Fruit fly (Drosophila melanogaster): ENCODE results near the gene CG14143.
"Not testable (repeated sequence)": the region's sequence is repeated elsewhere in the genome, so short reads cannot be mapped to it uniquely, and the experiment has no call there.

Gene CG14143

DNA sequence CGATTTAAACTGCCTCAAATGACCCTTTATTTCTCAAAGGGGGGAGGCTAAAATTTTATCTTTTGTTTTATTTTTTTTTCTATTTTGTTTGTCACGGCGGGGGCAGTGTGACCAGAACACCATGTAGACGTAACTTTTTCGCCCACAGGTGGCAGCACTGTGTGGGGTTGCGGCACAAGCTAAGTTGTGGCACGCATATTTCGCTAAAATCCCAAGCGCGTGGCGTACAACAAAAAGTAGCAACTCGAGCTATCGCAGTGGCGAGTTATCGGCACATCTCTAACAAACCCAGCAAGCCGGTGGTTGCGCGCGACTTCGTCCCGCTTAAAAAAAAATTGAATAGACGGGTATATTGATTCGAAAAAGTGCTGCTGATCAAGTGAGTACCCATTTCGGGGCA is 11.7 kb upstream of the CG14143 start, which contains the start of the genes Ufd1 and NaPi-III:
Gene Ufd1 (minus strand): TSS at position 129 of the 400 bp plus-strand sequence.
Gene NaPi-III (plus strand): TSS at position 261 of the 400 bp plus-strand sequence.
- TF ChIP-seq CG32121 (GFP tag; IDR thresholded peaks at IDR 0.05) (peak; percentile 69), CG17806 (tag; optimal IDR thresholded peaks at IDR 0.05) (no peak), CG4496 (GFP tag; IDR thresholded peaks at IDR 0.05) (peak; percentile 76), CG8301 (tag; optimal IDR thresholded peaks at IDR 0.05) (no peak), fd96Ca (GFP tag; IDR thresholded peaks at IDR 0.05) (0 out of 3 replicates have a peak, but pooled peaks have one; percentile 24), CG8159 (tag; optimal IDR thresholded peaks at IDR 0.05) (no peak), gl (tag; optimal IDR thresholded peaks at IDR 0.05) (no peak), Pif1B (GFP tag; optimal IDR thresholded peaks at IDR 0.05) (no peak), CG9948 (tag; optimal IDR thresholded peaks at IDR 0.05) (no peak), rn (GFP tag; IDR thresholded peaks at IDR 0.05) (0 out of 2 replicates have a peak, but pooled peaks have one; percentile 23), Ets98B (GFP tag; IDR thresholded peaks at IDR 0.05) (peak; percentile 76), CG14655 (GFP tag; optimal IDR thresholded peaks at IDR 0.05) (no peak), EcR (GFP tag; optimal IDR thresholded peaks at IDR 0.05) (no peak), CG10348 (GFP tag; IDR thresholded peaks at IDR 0.05) (no peak), Pif1A (GFP tag; optimal IDR thresholded peaks at IDR 0.05) (peak; percentile 1), Snoo (tag; optimal IDR thresholded peaks at IDR 0.05) (peak; percentile 43), CG15710 (tag; optimal IDR thresholded peaks at IDR 0.05) (peak; percentile 31), CG12605 (GFP tag; IDR thresholded peaks at IDR 0.05) (no peak), CG13204 (GFP tag; optimal IDR thresholded peaks at IDR 0.05) (no peak), D1 (tag; optimal IDR thresholded peaks at IDR 0.05) (no peak), CG34367 (tag; optimal IDR thresholded peaks at IDR 0.05) (no peak)

DNA sequence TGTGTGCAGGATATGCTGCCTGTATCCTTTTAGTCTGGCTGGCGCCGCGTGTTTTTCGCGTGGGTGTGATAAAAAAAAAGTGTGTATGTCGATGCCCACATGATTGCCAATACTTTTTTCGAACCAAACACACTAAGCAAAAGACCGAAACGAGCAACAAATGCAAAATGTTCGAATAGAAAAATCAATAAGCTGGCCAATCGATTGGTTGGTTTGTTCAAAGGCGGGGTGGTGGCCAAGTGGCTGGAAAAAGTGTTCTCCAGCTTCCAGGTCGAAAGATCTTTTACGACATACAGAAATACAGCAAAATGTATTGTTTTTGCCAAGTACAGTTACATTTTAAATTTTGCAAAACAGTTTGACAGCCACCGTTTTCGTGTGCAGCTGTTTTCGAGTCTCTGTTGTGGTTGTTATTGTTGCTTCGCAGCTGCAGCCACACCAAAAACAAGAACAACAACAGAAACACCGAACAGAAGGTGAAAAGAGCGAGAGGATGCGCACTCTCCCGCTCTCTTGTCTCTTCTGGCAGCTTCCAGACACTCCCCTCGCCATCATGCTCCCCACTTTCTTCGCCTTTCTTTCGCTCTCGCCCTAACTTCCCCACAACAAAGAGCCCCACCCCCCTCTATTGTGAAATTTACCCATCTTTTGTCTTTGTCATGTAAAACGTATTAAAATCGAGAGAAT is 11.0 kb upstream of the CG14143 start:
- no peak for TF ChIP-seq CG8159 (tag; optimal IDR thresholded peaks at IDR 0.05)
- TF ChIP-seq CG4496 (GFP tag; IDR thresholded peaks at IDR 0.05) = 0 out of 3 replicates have a peak, but pooled peaks have one; percentile 11

DNA sequence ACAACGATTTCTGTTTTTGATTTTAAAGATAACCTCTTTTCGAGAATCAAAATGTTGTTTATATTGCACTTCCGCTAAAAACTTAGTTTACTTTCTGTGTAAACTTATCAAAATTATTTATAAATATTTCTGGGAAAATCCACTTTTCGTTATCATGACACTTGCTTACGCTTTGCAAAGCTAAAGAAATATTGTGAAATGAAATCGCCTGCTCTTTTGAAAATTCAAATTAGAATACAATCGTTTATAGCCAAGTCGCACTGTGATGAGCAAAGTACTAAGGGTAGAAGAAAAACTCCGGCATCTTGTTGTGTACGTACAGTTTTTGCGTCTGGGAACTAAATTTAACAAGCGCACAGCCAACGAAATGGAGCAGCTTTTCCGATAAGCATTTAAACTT is 10.3 kb upstream of the CG14143 start:
- no peak for TF ChIP-seq EcR (GFP tag; optimal IDR thresholded peaks at IDR 0.05)
- TF ChIP-seq CG14655 (GFP tag; optimal IDR thresholded peaks at IDR 0.05) = peak; percentile 47

DNA sequence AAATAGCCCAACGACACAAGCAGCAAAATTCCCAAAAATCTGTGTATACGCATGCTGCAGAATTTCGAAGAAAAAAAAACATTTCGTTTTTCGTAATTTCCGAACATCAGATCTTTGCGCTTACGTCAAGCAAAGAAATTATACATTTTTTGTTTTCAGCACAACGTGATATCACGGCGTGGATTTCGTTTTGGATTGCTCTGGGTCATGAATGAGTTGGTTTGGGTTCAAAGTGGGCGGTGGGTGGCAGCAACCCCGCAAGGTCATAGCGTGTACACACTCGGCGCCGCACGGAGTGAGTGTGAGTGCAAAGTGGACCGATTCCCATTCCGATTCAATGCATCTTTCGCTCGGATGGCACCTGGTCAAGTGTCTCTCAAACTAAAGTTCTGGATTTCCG is 9.9 kb upstream of the CG14143 start:
- no peak for TF ChIP-seq CG13204 (GFP tag; optimal IDR thresholded peaks at IDR 0.05)
- TF ChIP-seq CG8301 (tag; optimal IDR thresholded peaks at IDR 0.05) = no peak

DNA sequence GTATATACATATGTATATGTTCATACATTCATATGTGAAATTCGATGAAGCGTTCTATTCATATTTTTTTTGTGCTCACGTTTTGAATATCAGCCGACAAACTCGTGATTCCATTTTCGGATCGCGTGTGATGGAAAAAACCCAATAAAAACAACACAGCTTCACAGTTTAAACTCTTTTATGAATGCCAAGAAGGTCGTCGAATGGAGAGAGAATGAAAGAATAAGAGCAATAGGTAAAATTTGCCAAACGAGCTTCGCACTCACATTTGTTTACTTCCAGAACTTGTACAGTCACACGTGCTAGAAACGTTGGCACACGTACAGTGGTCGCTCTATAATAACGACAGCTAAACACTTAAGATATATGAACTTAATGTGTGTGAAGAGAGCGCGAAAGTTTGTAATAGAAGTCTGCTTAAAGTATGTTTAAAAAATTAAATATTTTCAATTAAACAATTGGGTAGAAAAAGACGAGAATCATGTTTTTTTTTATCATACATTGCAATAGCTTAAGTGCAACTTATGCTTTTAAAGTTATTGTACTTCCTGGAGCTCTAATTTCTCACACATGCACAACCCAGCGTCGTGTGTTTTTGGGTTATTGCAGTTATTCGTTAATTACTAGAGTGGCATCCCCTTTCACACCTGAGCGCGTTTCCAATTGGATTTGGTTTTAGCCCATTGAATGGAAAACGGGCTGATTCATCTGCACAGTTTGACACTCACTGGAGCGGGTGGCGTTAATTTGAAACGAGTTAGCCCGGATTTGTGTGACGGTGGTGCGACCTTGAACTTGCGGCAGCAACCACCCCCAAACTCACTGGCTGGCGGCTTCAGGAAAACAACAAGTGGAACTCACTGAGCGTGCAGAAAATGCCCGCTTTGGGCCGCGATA is 8.9 kb upstream of the CG14143 start:
- TF ChIP-seq CG8159 (tag; optimal IDR thresholded peaks at IDR 0.05) (no peak), fd96Ca (GFP tag; IDR thresholded peaks at IDR 0.05) (no peak), CG9948 (tag; optimal IDR thresholded peaks at IDR 0.05) (no peak), CG32121 (GFP tag; IDR thresholded peaks at IDR 0.05) (no peak), CG17806 (tag; optimal IDR thresholded peaks at IDR 0.05) (no peak), CG10348 (GFP tag; IDR thresholded peaks at IDR 0.05) (no peak)

DNA sequence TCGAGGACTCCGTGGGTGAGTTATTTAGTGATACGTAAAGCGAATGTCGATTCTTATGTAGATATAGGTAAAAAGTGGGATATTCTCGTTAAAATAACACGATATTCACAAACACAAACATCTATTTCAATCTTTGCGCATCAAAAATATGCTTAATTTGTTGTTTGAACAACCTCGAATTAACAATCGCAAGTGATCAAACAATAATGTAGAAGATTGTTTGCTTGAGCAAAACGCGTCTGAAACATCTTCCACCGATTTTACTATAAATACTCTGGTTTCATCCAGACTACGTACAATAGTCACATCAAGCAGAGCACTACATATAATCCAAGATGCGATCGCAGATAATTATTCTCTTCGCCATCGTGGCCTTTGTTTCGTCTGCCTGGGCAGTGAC is 4.3 kb upstream of the CG14143 start, which contains the start of gene nol:
Gene nol (plus strand): TSS at position 301 of the 400 bp plus-strand sequence.
- TF ChIP-seq D1 (tag; optimal IDR thresholded peaks at IDR 0.05) (no peak), gl (tag; optimal IDR thresholded peaks at IDR 0.05) (no peak), EcR (GFP tag; optimal IDR thresholded peaks at IDR 0.05) (no peak), CG32121 (GFP tag; IDR thresholded peaks at IDR 0.05) (no peak), CG12605 (GFP tag; IDR thresholded peaks at IDR 0.05) (no peak), CG14655 (GFP tag; optimal IDR thresholded peaks at IDR 0.05) (no peak), Snoo (tag; optimal IDR thresholded peaks at IDR 0.05) (no peak), CG9948 (tag; optimal IDR thresholded peaks at IDR 0.05) (no peak), Pif1A (GFP tag; optimal IDR thresholded peaks at IDR 0.05) (no peak), CG8301 (tag; optimal IDR thresholded peaks at IDR 0.05) (no peak)

DNA sequence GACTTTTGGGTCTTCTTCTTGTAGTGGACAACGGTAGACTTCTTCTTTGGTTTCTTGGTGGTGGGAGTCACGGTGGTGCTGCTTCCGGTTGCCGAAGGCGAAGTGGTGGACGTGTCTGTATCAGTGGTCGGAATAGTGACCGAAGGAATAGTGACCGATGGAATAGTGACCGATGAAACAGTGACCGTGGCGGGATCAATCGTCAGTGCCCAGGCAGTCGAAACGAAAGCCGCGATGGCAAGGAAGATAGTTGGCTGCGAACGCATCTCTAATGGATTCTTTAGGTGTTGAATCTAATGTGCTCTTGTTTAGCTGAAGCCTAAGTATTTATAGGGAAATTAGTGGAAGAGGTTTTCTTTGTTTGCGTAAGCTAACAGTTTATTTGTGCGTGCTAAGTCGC is 2.7 kb upstream of the CG14143 start, which contains the start of gene CG32074:
Gene CG32074 (minus strand): TSS at position 268 of the 400 bp plus-strand sequence.
- TF ChIP-seq Pif1B (GFP tag; optimal IDR thresholded peaks at IDR 0.05); CG4496 (GFP tag; IDR thresholded peaks at IDR 0.05); CG8159 (tag; optimal IDR thresholded peaks at IDR 0.05): not testable (repeated sequence)
